Worm (Caenorhabditis elegans): Measurements from ENCODE around the gene fbxb-62.

The fbxb-62 gene

ce11 chrV:19303589-19304174 lies 1.8 kb upstream of the fbxb-62 start, which contains the start of the genes fbxb-63 and fbxb-61:
TSS of gene fbxb-63 (minus strand) at chrV:19303730.
TSS of gene fbxb-61 (plus strand) at chrV:19304124.
- TF ChIP-seq jun-1 (tag; optimal IDR thresholded peaks at IDR 0.05): no peak
- no peak for TF ChIP-seq egl-5 (tag; optimal IDR thresholded peaks at IDR 0.05)
- no peak for TF ChIP-seq fkh-10 (GFP tag; optimal IDR thresholded peaks at IDR 0.05)
- TF ChIP-seq unc-39 (tag; optimal IDR thresholded peaks at IDR 0.05): no peak
- TF ChIP-seq R02D3.7 (tag; optimal IDR thresholded peaks at IDR 0.05): no peak
- no peak for TF ChIP-seq mdl-1 (tag; optimal IDR thresholded peaks at IDR 0.05)
- no peak for TF ChIP-seq elt-1 (tag; optimal IDR thresholded peaks at IDR 0.05)

- TF ChIP-seq ceh-28 (tag; optimal IDR thresholded peaks at IDR 0.05) (no peak), ceh-9 (tag; optimal IDR thresholded peaks at IDR 0.05) (no peak), sea-2 (GFP tag; optimal IDR thresholded peaks at IDR 0.05) (no peak), nhr-28 (tag; optimal IDR thresholded peaks at IDR 0.05) (no peak), fkh-10 (GFP tag; optimal IDR thresholded peaks at IDR 0.05) (no peak), nhr-23 (tag; optimal IDR thresholded peaks at IDR 0.05) (no peak), aly-2 (tag; optimal IDR thresholded peaks at IDR 0.05) (no peak), lsy-12 (tag; optimal IDR thresholded peaks at IDR 0.05) (no peak), jun-1 (tag; optimal IDR thresholded peaks at IDR 0.05) (no peak), elt-2 (tag; optimal IDR thresholded peaks at IDR 0.05) (no peak), egl-5 (tag; optimal IDR thresholded peaks at IDR 0.05) (no peak), daf-12 (tag; optimal IDR thresholded peaks at IDR 0.05) (no peak), egl-27 (tag; optimal IDR thresholded peaks at IDR 0.05) (no peak), nhr-25 (tag; optimal IDR thresholded peaks at IDR 0.05) (no peak), lin-15B (tag; optimal IDR thresholded peaks at IDR 0.05) (no peak), nhr-76 (tag; optimal IDR thresholded peaks at IDR 0.05) (no peak), nhr-12 (tag; optimal IDR thresholded peaks at IDR 0.05) (no peak), ceh-16 (tag; optimal IDR thresholded peaks at IDR 0.05) (no peak)
Measured at ce11 chrV:19299262-19299661, 2.6 kb downstream of the fbxb-62 start, which contains the start of gene F55C9.14. TSS of gene F55C9.14 (plus strand) at chrV:19299562.

DNA sequence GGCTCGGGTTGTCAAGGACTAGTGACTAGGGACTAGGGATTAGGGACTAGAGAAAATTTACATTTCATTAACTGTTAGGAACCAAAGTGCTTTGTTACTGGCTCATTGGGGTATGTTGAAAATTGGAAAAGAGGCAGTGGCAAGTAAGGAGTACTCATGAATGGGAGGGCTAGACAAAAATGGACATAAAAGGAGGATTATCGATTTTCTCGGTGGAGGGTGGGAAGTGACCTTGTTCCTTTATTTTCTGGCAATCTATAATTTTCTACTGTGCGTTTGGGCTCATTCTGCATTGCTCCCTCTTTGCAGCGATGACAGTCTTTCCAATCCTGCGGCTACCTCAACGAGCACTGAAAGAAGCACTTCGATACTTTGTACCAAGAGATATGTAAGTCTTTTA lies 4.3 kb downstream of the fbxb-62 start, which contains the start of gene fbxb-60:
Gene fbxb-60 (plus strand): TSS at position 301 of the 400 bp plus-strand sequence.
- TF ChIP-seq jun-1 (tag; optimal IDR thresholded peaks at IDR 0.05): no peak
- TF ChIP-seq mdl-1 (tag; optimal IDR thresholded peaks at IDR 0.05): no peak
- no peak for TF ChIP-seq ceh-9 (tag; optimal IDR thresholded peaks at IDR 0.05)
- TF ChIP-seq ztf-11 (tag; optimal IDR thresholded peaks at IDR 0.05): no peak
- TF ChIP-seq unc-39 (tag; optimal IDR thresholded peaks at IDR 0.05): no peak
- TF ChIP-seq unc-62 (GFP tag; optimal IDR thresholded peaks at IDR 0.05): no peak
- no peak for TF ChIP-seq nhr-23 (tag; optimal IDR thresholded peaks at IDR 0.05)
- no peak for TF ChIP-seq elt-3 (tag; optimal IDR thresholded peaks at IDR 0.05)

DNA sequence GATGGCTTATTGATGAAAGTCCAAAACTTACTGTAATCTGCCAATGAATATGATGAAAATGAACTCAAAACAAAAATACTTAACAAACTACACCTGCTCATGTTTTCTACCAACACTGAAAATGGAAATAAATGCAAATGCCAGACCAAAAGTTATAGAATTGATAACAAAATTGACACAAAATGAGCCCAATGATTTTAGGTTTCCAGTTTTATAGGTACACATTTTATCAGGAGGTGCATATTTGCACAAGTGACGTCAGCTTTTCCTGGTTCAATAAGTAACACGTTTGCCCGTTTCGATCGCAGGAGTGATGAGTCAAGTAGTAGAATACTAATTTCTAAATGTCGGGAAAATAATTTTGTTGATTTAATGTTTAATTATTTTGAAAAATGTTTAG lies 5.1 kb downstream of the fbxb-62 start, which contains the start of gene F55C9.6:
Gene F55C9.6 (minus strand): TSS at position 101 of the 400 bp plus-strand sequence.
- TF ChIP-seq ama-1 (optimal IDR thresholded peaks at IDR 0.05): no peak

ce11 chrV:19293025-19293424 lies 8.8 kb downstream of the fbxb-62 start, which contains the start of gene F55C9.5:
TSS of gene F55C9.5 (minus strand) at chrV:19293125.
- no peak for TF ChIP-seq elt-3 (tag; optimal IDR thresholded peaks at IDR 0.05)
- no peak for TF ChIP-seq ceh-16 (tag; optimal IDR thresholded peaks at IDR 0.05)
- no peak for TF ChIP-seq unc-39 (tag; optimal IDR thresholded peaks at IDR 0.05)
- TF ChIP-seq nhr-25 (tag; optimal IDR thresholded peaks at IDR 0.05): no peak
- no peak for TF ChIP-seq aly-2 (tag; optimal IDR thresholded peaks at IDR 0.05)
- no peak for TF ChIP-seq nfya-1 (tag; optimal IDR thresholded peaks at IDR 0.05; ENCODE audit: insufficient read depth)
- TF ChIP-seq fos-1 (tag; optimal IDR thresholded peaks at IDR 0.05): no peak
- no peak for TF ChIP-seq nhr-23 (tag; optimal IDR thresholded peaks at IDR 0.05)
- no peak for TF ChIP-seq daf-12 (tag; optimal IDR thresholded peaks at IDR 0.05)

DNA sequence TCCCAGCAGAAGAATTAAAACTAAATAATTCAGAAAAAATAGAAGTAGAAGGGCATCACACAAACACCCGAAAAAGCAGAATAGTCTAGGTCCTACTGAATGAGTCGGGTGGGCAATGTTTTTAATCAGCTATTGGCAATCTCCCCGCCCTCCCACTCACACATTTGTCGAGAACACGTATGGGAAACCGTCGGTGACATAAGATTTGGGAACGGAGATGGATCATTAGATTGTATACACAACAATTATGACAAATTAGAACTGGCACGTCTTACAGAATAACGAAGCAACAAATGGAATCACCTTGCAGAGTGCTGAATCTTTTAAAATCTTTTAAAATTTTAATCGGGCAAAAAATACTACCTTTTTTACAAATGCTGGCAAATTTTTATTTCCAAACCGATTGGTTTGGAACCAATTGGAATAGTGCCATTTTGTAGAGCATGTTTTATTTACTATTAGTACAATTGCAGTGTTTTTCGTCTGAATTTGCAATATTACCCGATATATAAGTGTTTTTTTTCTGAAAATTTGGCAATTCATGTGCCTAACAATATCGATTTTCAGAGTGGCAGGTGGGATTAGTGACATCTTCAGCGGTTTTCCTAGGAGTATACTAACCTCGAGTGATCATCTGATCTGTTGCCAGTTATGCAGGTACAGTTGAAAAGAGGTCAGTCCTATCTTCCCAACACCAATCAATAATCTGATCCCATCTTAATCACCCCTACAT lies 13.6 kb downstream of the fbxb-62 start, which contains the start of the genes F55C9.3 and fbxb-57:
Gene F55C9.3 (minus strand): TSS at position 101 of the 733 bp plus-strand sequence.
Gene fbxb-57 (plus strand): TSS at position 683 of the 733 bp plus-strand sequence.
- TF ChIP-seq mml-1 (tag; optimal IDR thresholded peaks at IDR 0.05) (no peak), mdl-1 (tag; optimal IDR thresholded peaks at IDR 0.05) (no peak), nhr-67 (tag; optimal IDR thresholded peaks at IDR 0.05) (no peak), nhr-77 (tag; optimal IDR thresholded peaks at IDR 0.05) (no peak), ama-1 (optimal IDR thresholded peaks at IDR 0.05) (no peak), nhr-11 (tag; optimal IDR thresholded peaks at IDR 0.05) (no peak), ceh-16 (tag; optimal IDR thresholded peaks at IDR 0.05) (no peak), ceh-28 (tag; optimal IDR thresholded peaks at IDR 0.05) (no peak), nhr-43 (tag; optimal IDR thresholded peaks at IDR 0.05; ENCODE audit: poor library complexity, severe bottlenecking) (no peak), jun-1 (tag; optimal IDR thresholded peaks at IDR 0.05) (no peak), tbx-2 (tag; optimal IDR thresholded peaks at IDR 0.05) (no peak), lsy-12 (tag; optimal IDR thresholded peaks at IDR 0.05) (no peak), ztf-4 (tag; optimal IDR thresholded peaks at IDR 0.05) (no peak)
